Fruit fly (Drosophila melanogaster): ENCODE results near the gene tadr.

The tadr gene

dm6 chr2L:21102399-21103108 is 27.3 kb downstream of the tadr start, which contains the start of gene CG9257 (continued):
- no peak for TF ChIP-seq Eip93F (GFP tag; optimal IDR thresholded peaks at IDR 0.05)
- TF ChIP-seq Eip78C (GFP tag): peak; percentile 24
- TF ChIP-seq CG11762 (GFP tag; optimal IDR thresholded peaks at IDR 0.05; ENCODE audit: insufficient read depth): no peak
- no peak for TF ChIP-seq Lpt (GFP tag; optimal IDR thresholded peaks at IDR 0.05)

dm6 chr2L:21104326-21104725 is 29.1 kb downstream of the tadr start, which contains the start of the genes CG46307 and Nhe2:
CG46307 (plus strand) TSS chr2L:21104568.
Nhe2 (plus strand) TSS chr2L:21104568.
- peak; percentile 23 for TF ChIP-seq esn (GFP tag; optimal IDR thresholded peaks at IDR 0.05)
- TF ChIP-seq Eip78C (GFP tag): peak; percentile 14
- TF ChIP-seq Sox102F (GFP tag; optimal IDR thresholded peaks at IDR 0.05): no peak
- no peak for TF ChIP-seq Gug (GFP tag; IDR thresholded peaks at IDR 0.05)

- TF ChIP-seq Hr38 (GFP tag; optimal IDR thresholded peaks at IDR 0.05) (no peak), eg (GFP tag; IDR thresholded peaks at IDR 0.05) (no peak), CG3032 (tag; optimal IDR thresholded peaks at IDR 0.05) (no peak), CG4318 (GFP tag; optimal IDR thresholded peaks at IDR 0.05) (no peak), fd85E (GFP tag; optimal IDR thresholded peaks at IDR 0.05) (no peak), CG10631 (GFP tag; optimal IDR thresholded peaks at IDR 0.05) (no peak), CG16779 (tag; optimal IDR thresholded peaks at IDR 0.05) (no peak), esn (GFP tag; optimal IDR thresholded peaks at IDR 0.05) (no peak), fd59A (GFP tag; optimal IDR thresholded peaks at IDR 0.05) (no peak), Hr39 (GFP tag; optimal IDR thresholded peaks at IDR 0.05) (no peak), spab (GFP tag; optimal IDR thresholded peaks at IDR 0.05) (no peak), acj6 (GFP tag; optimal IDR thresholded peaks at IDR 0.05) (no peak), CG15336 (GFP tag; IDR thresholded peaks at IDR 0.05) (no peak), Blimp-1 (GFP tag; optimal IDR thresholded peaks at IDR 0.05) (no peak), fkh (GFP tag; optimal IDR thresholded peaks at IDR 0.05) (no peak), CG3919 (GFP tag; optimal IDR thresholded peaks at IDR 0.05) (no peak)
Observed at dm6 chr2L:21105127-21105526, 29.9 kb downstream of the tadr start.

dm6 chr2L:21107651-21108489 is 32.7 kb downstream of the tadr start:
- TF ChIP-seq Blimp-1 (GFP tag; optimal IDR thresholded peaks at IDR 0.05): no peak
- TF ChIP-seq Sox14 (GFP tag; optimal IDR thresholded peaks at IDR 0.05): no peak
- TF ChIP-seq lz (GFP tag; optimal IDR thresholded peaks at IDR 0.05): peak; percentile 47
- TF ChIP-seq CG34406 (GFP tag; optimal IDR thresholded peaks at IDR 0.05): peak; percentile 8
- TF ChIP-seq spab (GFP tag; optimal IDR thresholded peaks at IDR 0.05): no peak
- TF ChIP-seq CG11902 (GFP tag; optimal IDR thresholded peaks at IDR 0.05): no peak
- 0 out of 2 replicates have a peak, but pooled peaks have one; percentile 35 for TF ChIP-seq Gug (GFP tag; IDR thresholded peaks at IDR 0.05)
- peak; percentile 54 for TF ChIP-seq Eip75B (GFP tag; optimal IDR thresholded peaks at IDR 0.05)
- no peak for TF ChIP-seq CG8319 (GFP tag; optimal IDR thresholded peaks at IDR 0.05)
- no peak; the same call in 1 of the 2 replicates for TF ChIP-seq CG15336 (GFP tag; IDR thresholded peaks at IDR 0.05)
- peak; percentile 52; the same call in 1 of the 3 replicates for TF ChIP-seq CG6163 (GFP tag; IDR thresholded peaks at IDR 0.05)
- no peak for TF ChIP-seq CG10669 (GFP tag; optimal IDR thresholded peaks at IDR 0.05)
- peak; percentile 35 for TF ChIP-seq Hr39 (GFP tag; optimal IDR thresholded peaks at IDR 0.05)
- TF ChIP-seq CG6854 (GFP tag; optimal IDR thresholded peaks at IDR 0.05): peak; percentile 24
- TF ChIP-seq CG4318 (GFP tag; optimal IDR thresholded peaks at IDR 0.05): peak; percentile 0
- TF ChIP-seq fd59A (GFP tag; optimal IDR thresholded peaks at IDR 0.05): no peak
- TF ChIP-seq pdm3 (GFP tag; optimal IDR thresholded peaks at IDR 0.05): peak; percentile 45
- no peak for TF ChIP-seq CG1621 (tag; optimal IDR thresholded peaks at IDR 0.05)
- no peak for TF ChIP-seq CG9139 (GFP tag; optimal IDR thresholded peaks at IDR 0.05)
- TF ChIP-seq CG11762 (GFP tag; optimal IDR thresholded peaks at IDR 0.05; ENCODE audit: insufficient read depth): peak; percentile 4
- peak; percentile 55 for TF ChIP-seq CG3919 (GFP tag; optimal IDR thresholded peaks at IDR 0.05)
- peak; percentile 58; the same call in 2 of the 3 replicates for TF ChIP-seq CG8119 (GFP tag; IDR thresholded peaks at IDR 0.05)
- TF ChIP-seq vri (GFP tag; optimal IDR thresholded peaks at IDR 0.05): no peak
- TF ChIP-seq Eip93F (GFP tag; optimal IDR thresholded peaks at IDR 0.05): no peak
- peak in 1 of 2 experiments; percentile 34 for TF ChIP-seq salr (GFP tag; optimal IDR thresholded peaks at IDR 0.05)
- TF ChIP-seq Met (GFP tag; optimal IDR thresholded peaks at IDR 0.05): peak; percentile 44
- TF ChIP-seq CG6808 (GFP tag; optimal IDR thresholded peaks at IDR 0.05): no peak
- TF ChIP-seq CG6792 (GFP tag; optimal IDR thresholded peaks at IDR 0.05): no peak
- TF ChIP-seq Eip78C (GFP tag): peak; percentile 85
- no peak for TF ChIP-seq ss (GFP tag; optimal IDR thresholded peaks at IDR 0.05)
- TF ChIP-seq Hr38 (GFP tag; optimal IDR thresholded peaks at IDR 0.05): no peak
